Worm (Caenorhabditis elegans) whole organism, L1 larva: ENCODE data around the gene F54C9.3.

ENCODE experiments used
- C34B4.2 ChIP-seq: sonication (generic microtip); optimal IDR thresholded peaks from 2 replicates; lab custom pipeline; 2017; ENCODE audit warnings: mild to moderate bottlenecking, missing genetic modification characterization, missing compliant biosample characterization
- F16B12.6 ChIP-seq: fragments of 150-350 bp; optimal IDR thresholded peaks from 2 replicates; lab custom pipeline; 2014; ENCODE audit warnings: missing biosample characterization, missing genetic modification characterization
- aha-1 ChIP-seq: fragments of 150-350 bp; optimal IDR thresholded peaks from 2 replicates; lab custom pipeline; 2014; ENCODE audit warnings: missing biosample characterization, missing genetic modification characterization
- alr-1 ChIP-seq: fragments of 200-800 bp; sonication (Bioruptor generic); optimal IDR thresholded peaks from 2 replicates; lab custom pipeline; 2018; ENCODE audit warnings: borderline replicate concordance, mild to moderate bottlenecking, missing genetic modification characterization, missing compliant biosample characterization
- ama-1 ChIP-seq: fragments of 150-350 bp; optimal IDR thresholded peaks from 2 replicates; lab custom pipeline; 2014
- blmp-1 ChIP-seq: fragments of 150-350 bp; optimal IDR thresholded peaks from 2 replicates; lab custom pipeline; 2014; ENCODE audit warnings: missing biosample characterization, missing genetic modification characterization
- ceh-8 ChIP-seq: fragments of 200-800 bp; sonication (Bioruptor generic); optimal IDR thresholded peaks from 2 replicates; lab custom pipeline; 2018; ENCODE audit warnings: mild to moderate bottlenecking, missing genetic modification characterization, moderate library complexity, missing compliant biosample characterization
- ceh-82 ChIP-seq, 3 experiments: fragments of 150-350 bp in 1 of 3; sonication (generic microtip) in 2 of 3; optimal IDR thresholded peaks; 2 replicates each; lab custom pipeline; 2014 to 2017; ENCODE audit warnings: missing biosample characterization in 3 of 3, missing genetic modification characterization in 3 of 3
- ceh-90 ChIP-seq: sonication (generic microtip); optimal IDR thresholded peaks from 2 replicates; lab custom pipeline; 2016; ENCODE audit warnings: missing genetic modification characterization, missing compliant biosample characterization
- ces-1 ChIP-seq: fragments of 150-350 bp; optimal IDR thresholded peaks from 2 replicates; lab custom pipeline; 2014; ENCODE audit warnings: missing biosample characterization, missing genetic modification reagents, missing genetic modification characterization
- efl-1 ChIP-seq, 4 experiments: fragments of 150-350 bp; optimal IDR thresholded peaks in 3 of 4; peaks in 1 of 4; 1 replicate in 1 of 4; 2 replicates in 3 of 4; lab custom pipeline; 2014; ENCODE audit warnings: missing biosample characterization in 2 of 4, missing genetic modification characterization in 2 of 4, missing genetic modification reagents in 2 of 4
- efl-3 ChIP-seq: fragments of 200-800 bp; sonication (Bioruptor generic); optimal IDR thresholded peaks from 2 replicates; lab custom pipeline; 2018; ENCODE audit warnings: mild to moderate bottlenecking, missing genetic modification characterization, missing compliant biosample characterization
- egl-13 ChIP-seq: sonication (generic microtip); optimal IDR thresholded peaks from 2 replicates; lab custom pipeline; 2016; ENCODE audit warnings: missing genotype, missing genetic modification reagents, missing genetic modification characterization, missing compliant biosample characterization
- elt-3 ChIP-seq, 6 experiments: fragments of 150-350 bp in 1 of 6; sonication (generic microtip); optimal IDR thresholded peaks; 2 replicates each; lab custom pipeline; 2017 to 2018; ENCODE audit warnings: missing biosample characterization in 6 of 6, missing genetic modification characterization in 6 of 6, inconsistent platforms in 1 of 6
- ets-5 ChIP-seq: fragments of 200-800 bp; sonication (Bioruptor generic); IDR thresholded peaks from 2 replicates; pipeline ENCODE4 v1.3.6; 2022; ENCODE audit warnings: missing genetic modification characterization, missing compliant biosample characterization
- fkh-10 ChIP-seq: sonication (generic microtip); optimal IDR thresholded peaks from 2 replicates; lab custom pipeline; 2017; ENCODE audit warnings: missing biosample characterization, missing genetic modification reagents, missing genetic modification characterization
- fkh-4 ChIP-seq: sonication (generic microtip); optimal IDR thresholded peaks from 2 replicates; lab custom pipeline; 2016; ENCODE audit warnings: missing compliant biosample characterization, missing genetic modification characterization, borderline replicate concordance
- fkh-8 ChIP-seq: sonication (generic microtip); optimal IDR thresholded peaks from 2 replicates; lab custom pipeline; 2016; ENCODE audit warnings: mild to moderate bottlenecking, missing genetic modification characterization, missing compliant biosample characterization
- fos-1 ChIP-seq: fragments of 150-350 bp; optimal IDR thresholded peaks from 2 replicates; lab custom pipeline; 2014; ENCODE audit warnings: missing biosample characterization, missing genetic modification characterization
- grh-1 ChIP-seq: fragments of 200-800 bp; sonication (Bioruptor generic); IDR thresholded peaks from 2 replicates; pipeline ENCODE4 v1.3.6; 2022; ENCODE audit warnings: missing genetic modification reagents, missing genetic modification characterization, missing compliant biosample characterization
- hpl-2 ChIP-seq: fragments of 150-350 bp; optimal IDR thresholded peaks from 2 replicates; lab custom pipeline; 2014; ENCODE audit warnings: missing biosample characterization, missing genetic modification reagents, missing genetic modification characterization
- irx-1 ChIP-seq: sonication (generic microtip); optimal IDR thresholded peaks from 2 replicates; lab custom pipeline; 2016; ENCODE audit warnings: missing genetic modification characterization, missing compliant biosample characterization
- isw-1 ChIP-seq: fragments of 200-800 bp; sonication (Bioruptor generic); IDR thresholded peaks from 2 replicates; pipeline ENCODE4 v1.3.6; 2022; ENCODE audit warnings: missing genetic modification characterization, missing compliant biosample characterization
- jun-1 ChIP-seq: fragments of 150-350 bp; optimal IDR thresholded peaks from 2 replicates; lab custom pipeline; 2014; ENCODE audit warnings: missing biosample characterization, missing genetic modification reagents, missing genetic modification characterization
- lin-13 ChIP-seq: fragments of 150-350 bp; optimal IDR thresholded peaks from 2 replicates; lab custom pipeline; 2014; ENCODE audit warnings: missing biosample characterization, missing genetic modification reagents, missing genetic modification characterization
- lin-15B ChIP-seq: fragments of 150-350 bp; sonication (generic microtip); optimal IDR thresholded peaks from 3 replicates; lab custom pipeline; 2014; ENCODE audit warnings: missing biosample characterization, missing genetic modification characterization
- lin-39 ChIP-seq: fragments of 150-350 bp; optimal IDR thresholded peaks from 2 replicates; lab custom pipeline; 2014; ENCODE audit warnings: missing biosample characterization, missing genetic modification reagents, missing genetic modification characterization
- lsy-2 ChIP-seq, 2 experiments: fragments of 150-350 bp; optimal IDR thresholded peaks; 2 replicates each; lab custom pipeline; 2014; ENCODE audit warnings: missing biosample characterization in 2 of 2, missing genetic modification characterization in 2 of 2
- mab-9 ChIP-seq: fragments of 200-800 bp; sonication (Bioruptor generic); IDR thresholded peaks from 2 replicates; pipeline ENCODE4 v1.3.6; 2022; ENCODE audit warnings: missing genetic modification reagents, missing genetic modification characterization, missing compliant biosample characterization
- mdl-1 ChIP-seq, 2 experiments: fragments of 150-350 bp; optimal IDR thresholded peaks; 2 replicates each; lab custom pipeline; 2014 to 2017; ENCODE audit warnings: missing biosample characterization in 2 of 2, missing genetic modification characterization in 2 of 2, inconsistent platforms in 1 of 2
- mef-2 ChIP-seq: fragments of 150-350 bp; optimal IDR thresholded peaks from 2 replicates; lab custom pipeline; 2014; ENCODE audit warnings: missing biosample characterization, missing genetic modification characterization
- nhr-11 ChIP-seq: fragments of 150-350 bp; optimal IDR thresholded peaks from 2 replicates; lab custom pipeline; 2014; ENCODE audit warnings: missing biosample characterization, missing genetic modification characterization
- nhr-20 ChIP-seq: sonication (generic microtip); optimal IDR thresholded peaks from 2 replicates; lab custom pipeline; 2016; ENCODE audit warnings: mild to moderate bottlenecking, missing genetic modification characterization, missing compliant biosample characterization
- nhr-47 ChIP-seq: sonication (generic microtip); optimal IDR thresholded peaks from 2 replicates; lab custom pipeline; 2016; ENCODE audit warnings: mild to moderate bottlenecking, missing genetic modification characterization, moderate library complexity, missing compliant biosample characterization
- nhr-71 ChIP-seq: sonication (generic microtip); optimal IDR thresholded peaks from 2 replicates; lab custom pipeline; 2016; ENCODE audit warnings: mild to moderate bottlenecking, missing genetic modification characterization, moderate library complexity, missing compliant biosample characterization
- nhr-84 ChIP-seq: sonication (generic microtip); optimal IDR thresholded peaks from 2 replicates; lab custom pipeline; 2017; ENCODE audit warnings: missing biosample characterization, missing genetic modification characterization
- pag-3 ChIP-seq: sonication (generic microtip); optimal IDR thresholded peaks from 2 replicates; lab custom pipeline; 2017; ENCODE audit warnings: missing genetic modification characterization, mild to moderate bottlenecking, missing compliant biosample characterization, antibody characterized with exemption, borderline replicate concordance; ENCODE audit not compliant: insufficient read depth
- pqm-1 ChIP-seq: sonication (generic microtip); optimal IDR thresholded peaks from 3 replicates; lab custom pipeline; 2017; ENCODE audit warnings: missing biosample characterization, missing genetic modification characterization
- rnt-1 ChIP-seq: sonication (generic microtip); optimal IDR thresholded peaks from 2 replicates; lab custom pipeline; 2016; ENCODE audit warnings: mild to moderate bottlenecking, missing genetic modification characterization, moderate library complexity, missing compliant biosample characterization
- snpc-4 ChIP-seq: fragments of 150-350 bp; optimal IDR thresholded peaks from 2 replicates; lab custom pipeline; 2014; ENCODE audit warnings: missing biosample characterization, missing genetic modification characterization
- snu-23 ChIP-seq: sonication (generic microtip); optimal IDR thresholded peaks from 2 replicates; lab custom pipeline; 2016; ENCODE audit warnings: missing genetic modification characterization, missing compliant biosample characterization
- sox-4 ChIP-seq: sonication (generic microtip); optimal IDR thresholded peaks from 2 replicates; lab custom pipeline; 2016; ENCODE audit warnings: missing genetic modification characterization, missing compliant biosample characterization
- sptf-1 ChIP-seq: fragments of 150-350 bp; optimal IDR thresholded peaks from 2 replicates; lab custom pipeline; 2014; ENCODE audit warnings: missing biosample characterization, missing genetic modification characterization
- swsn-7 ChIP-seq: sonication (generic microtip); optimal IDR thresholded peaks from 2 replicates; lab custom pipeline; 2016; ENCODE audit warnings: missing genetic modification characterization, missing compliant biosample characterization
- tbx-2 ChIP-seq: sonication (generic microtip); optimal IDR thresholded peaks from 2 replicates; lab custom pipeline; 2016; ENCODE audit warnings: missing genetic modification characterization, missing compliant biosample characterization
- unc-130 ChIP-seq: fragments of 150-350 bp; optimal IDR thresholded peaks from 2 replicates; lab custom pipeline; 2017; ENCODE audit warnings: missing biosample characterization, missing genetic modification characterization, inconsistent platforms
- unc-30 ChIP-seq: sonication (generic microtip); optimal IDR thresholded peaks from 2 replicates; lab custom pipeline; 2017; ENCODE audit warnings: missing biosample characterization, missing genetic modification characterization
- unc-62 ChIP-seq: fragments of 150-350 bp; optimal IDR thresholded peaks from 2 replicates; lab custom pipeline; 2014; ENCODE audit warnings: missing biosample characterization, missing genetic modification reagents, missing genetic modification characterization
- unc-86 ChIP-seq: sonication (generic microtip); optimal IDR thresholded peaks from 2 replicates; lab custom pipeline; 2016; ENCODE audit warnings: missing genetic modification characterization, missing compliant biosample characterization
- unc-98 ChIP-seq: fragments of 200-800 bp; sonication (Bioruptor generic); IDR thresholded peaks from 2 replicates; pipeline ENCODE4 v1.3.6; 2022; ENCODE audit warnings: missing genetic modification characterization, missing compliant biosample characterization
- vab-15 ChIP-seq: sonication (generic microtip); optimal IDR thresholded peaks from 2 replicates; lab custom pipeline; 2017; ENCODE audit warnings: missing genotype, mild to moderate bottlenecking, missing genetic modification characterization, missing compliant biosample characterization
- xbp-1 ChIP-seq: sonication (generic microtip); optimal IDR thresholded peaks from 2 replicates; lab custom pipeline; 2016; ENCODE audit warnings: missing genetic modification characterization, missing compliant biosample characterization
- zip-4 ChIP-seq: fragments of 200-800 bp; sonication (Bioruptor generic); optimal IDR thresholded peaks from 2 replicates; lab custom pipeline; 2018; ENCODE audit warnings: mild to moderate bottlenecking, missing genetic modification characterization, moderate library complexity, missing compliant biosample characterization
- ztf-4 ChIP-seq: fragments of 150-350 bp; optimal IDR thresholded peaks from 2 replicates; lab custom pipeline; 2014; ENCODE audit warnings: missing biosample characterization, missing genetic modification characterization

The F54C9.3 gene

ce11 chrII:8566039-8566438 is 617 bp downstream of the F54C9.3 start, which contains the start of gene stc-1:
Gene stc-1, minus strand, starts transcription at chrII:8566139.
- TF ChIP-seq nhr-20 (tag; lab: Kevin White, UChicago) (no peak), swsn-7 (tag; lab: Kevin White, UChicago) (no peak), ceh-90 (tag; lab: Kevin White, UChicago) (no peak), ztf-4 (tag; lab: Kevin White, UChicago) (no peak), unc-62 (GFP tag; lab: Kevin White, UChicago) (no peak), sptf-1 (tag; lab: Kevin White, UChicago) (no peak), jun-1 (tag; lab: Kevin White, UChicago) (no peak), fkh-4 (tag; lab: Kevin White, UChicago) (no peak), ama-1 (lab: Kevin White, UChicago) (peak; percentile 23), mef-2 (tag; lab: Kevin White, UChicago) (no peak), nhr-84 (tag; lab: Kevin White, UChicago) (no peak), irx-1 (tag; lab: Kevin White, UChicago) (no peak), hpl-2 (no peak), nhr-71 (tag; lab: Kevin White, UChicago) (peak; percentile 29), pag-3 (tag; lab: Kevin White, UChicago) (no peak), unc-30 (tag; lab: Kevin White, UChicago) (no peak), pqm-1 (no peak), egl-13 (tag; lab: Kevin White, UChicago) (no peak), fkh-10 (GFP tag; lab: Kevin White, UChicago) (no peak), elt-3 (tag; optimal IDR thresholded peaks at IDR 0.05; lab: Kevin White, UChicago) (no peak), aha-1 (no peak), xbp-1 (tag; lab: Kevin White, UChicago) (peak; percentile 78), lin-13 (peak; percentile 27), mab-9 (GFP tag; lab: Robert Waterston, UW) (no peak), snu-23 (GFP tag; lab: Kevin White, UChicago) (peak; percentile 18), blmp-1 (tag; lab: Kevin White, UChicago) (peak; percentile 34), vab-15 (tag; lab: Kevin White, UChicago) (no peak), sox-4 (tag; lab: Kevin White, UChicago) (no peak), snpc-4 (no peak), lin-39 (tag; lab: Kevin White, UChicago) (no peak), fos-1 (tag; lab: Kevin White, UChicago) (no peak), grh-1 (no peak), ces-1 (GFP tag; lab: Kevin White, UChicago) (no peak), efl-1 (optimal IDR thresholded peaks at IDR 0.05; lab: Kevin White, UChicago) (peak in 1 of 2 experiments; percentile 82), efl-1 (GFP tag; optimal IDR thresholded peaks at IDR 0.05 in 1 of 2; lab: Kevin White, UChicago) (peak; percentile 86 to 98), rnt-1 (tag; lab: Kevin White, UChicago) (no peak), efl-3 (GFP tag; lab: Kevin White, UChicago) (no peak), fkh-8 (no peak), lsy-2 (tag; optimal IDR thresholded peaks at IDR 0.05; lab: Kevin White, UChicago) (peak; percentile 6 to 69), zip-4 (GFP tag; lab: Kevin White, UChicago) (no peak), ets-5 (no peak), mdl-1 (tag; optimal IDR thresholded peaks at IDR 0.05; lab: Kevin White, UChicago) (no peak), alr-1 (tag; lab: Kevin White, UChicago) (no peak), unc-130 (no peak), lin-15B (no peak), nhr-47 (tag; lab: Kevin White, UChicago) (no peak), unc-86 (no peak), tbx-2 (tag; lab: Kevin White, UChicago) (no peak), ceh-8 (GFP tag; lab: Kevin White, UChicago) (no peak), isw-1 (no peak), F16B12.6 (tag; lab: Kevin White, UChicago) (peak; percentile 26), nhr-11 (tag; lab: Kevin White, UChicago) (no peak), unc-98 (no peak), ceh-82 (tag; optimal IDR thresholded peaks at IDR 0.05; lab: Kevin White, UChicago) (no peak), C34B4.2 (tag; lab: Kevin White, UChicago) (no peak)
